Fruit fly (Drosophila melanogaster) whole organism, prepupa: Measurements from ENCODE around the gene CG6928.

Source experiments
- CG11902 ChIP-seq: fragments of 200-800 bp; sonication (Bioruptor generic); optimal IDR thresholded peaks from 3 replicates; lab custom pipeline; 2016; ENCODE audit warnings: missing biosample characterization, missing genetic modification characterization
- CG16779 ChIP-seq: fragments of 200-800 bp; sonication (Bioruptor generic); optimal IDR thresholded peaks from 3 replicates; lab custom pipeline; 2017; ENCODE audit warnings: missing biosample characterization, mild to moderate bottlenecking, missing genetic modification characterization
- CG8632 ChIP-seq: fragments of 200-800 bp; sonication (Bioruptor generic); optimal IDR thresholded peaks from 3 replicates; lab custom pipeline; 2016; ENCODE audit warnings: missing biosample characterization, missing genetic modification characterization
- Ets96B ChIP-seq: fragments of 200-800 bp; optimal IDR thresholded peaks from 2 replicates; lab custom pipeline; 2019; ENCODE audit warnings: missing biosample characterization, mild to moderate bottlenecking, missing genetic modification characterization, moderate library complexity
- esn ChIP-seq: fragments of 200-800 bp; sonication (Bioruptor generic); optimal IDR thresholded peaks from 2 replicates; lab custom pipeline; 2016; ENCODE audit warnings: missing biosample characterization, mild to moderate bottlenecking, missing genetic modification characterization, moderate library complexity

- TF ChIP-seq CG11902 (GFP tag; lab: Kevin White, UChicago): no peak
- no peak for TF ChIP-seq CG16779 (tag; lab: Kevin White, UChicago)
- no peak for TF ChIP-seq CG8632 (GFP tag; lab: Kevin White, UChicago)
- no peak for TF ChIP-seq esn (GFP tag; lab: Kevin White, UChicago)
- no peak for TF ChIP-seq Ets96B
These were observed 502 bp downstream of the CG6928 start for dm6 chr3L:12003457-12003856.
